Worm (Caenorhabditis elegans) whole organism, early embryonic: Measurements from ENCODE around the gene sre-28.

Experiments used
- B0310.2 ChIP-seq: sonication (generic microtip); optimal IDR thresholded peaks from 2 replicates; lab custom pipeline; 2016; ENCODE audit warnings: mild to moderate bottlenecking, missing genetic modification characterization, missing compliant biosample characterization
- aly-1 ChIP-seq: sonication (generic microtip); optimal IDR thresholded peaks from 2 replicates; lab custom pipeline; 2016; ENCODE audit warnings: missing genetic modification characterization, missing compliant biosample characterization
- ama-1 ChIP-seq: fragments of 150-350 bp; optimal IDR thresholded peaks from 2 replicates; lab custom pipeline; 2014
- ceh-13 ChIP-seq: fragments of 200-800 bp; sonication (Bioruptor generic); optimal IDR thresholded peaks from 2 replicates; lab custom pipeline; 2018; ENCODE audit warnings: mild to moderate bottlenecking, missing genetic modification characterization, missing compliant biosample characterization
- ceh-36 ChIP-seq: sonication (generic microtip); optimal IDR thresholded peaks from 2 replicates; lab custom pipeline; 2016; ENCODE audit warnings: missing genetic modification characterization, inconsistent platforms, missing compliant biosample characterization
- flt-1 ChIP-seq: fragments of 200-800 bp; sonication (Bioruptor generic); IDR thresholded peaks from 2 replicates; pipeline ENCODE4 v1.3.6; 2022; ENCODE audit warnings: missing genetic modification characterization, missing compliant biosample characterization
- hmg-4 ChIP-seq: fragments of 200-800 bp; sonication (Bioruptor generic); optimal IDR thresholded peaks from 2 replicates; lab custom pipeline; 2018; ENCODE audit warnings: mild to moderate bottlenecking, missing genetic modification characterization, missing compliant biosample characterization
- scrt-1 ChIP-seq: fragments of 200-800 bp; sonication (Bioruptor generic); IDR thresholded peaks from 2 replicates; pipeline ENCODE4 v1.3.6; 2022; ENCODE audit warnings: missing genetic modification characterization, missing compliant biosample characterization
- sea-1 ChIP-seq: fragments of 200-800 bp; sonication (Bioruptor generic); conservative IDR thresholded peaks from 2 replicates; pipeline ENCODE4 v1.3.6; 2022; ENCODE audit warnings: missing genetic modification characterization, missing compliant biosample characterization
- tbx-11 ChIP-seq: fragments of 200-800 bp; sonication (Bioruptor generic); IDR thresholded peaks from 2 replicates; pipeline ENCODE4 v1.3.6; 2022; ENCODE audit warnings: missing genetic modification characterization, missing compliant biosample characterization
- tbx-37 ChIP-seq: fragments of 200-800 bp; sonication (Bioruptor generic); conservative IDR thresholded peaks from 2 replicates; pipeline ENCODE4 v1.3.6; 2022; ENCODE audit warnings: missing genetic modification reagents, missing genetic modification characterization, missing compliant biosample characterization
- tra-4 ChIP-seq: sonication (generic microtip); optimal IDR thresholded peaks from 2 replicates; lab custom pipeline; 2017; ENCODE audit warnings: missing genetic modification characterization, missing compliant biosample characterization

DNA sequence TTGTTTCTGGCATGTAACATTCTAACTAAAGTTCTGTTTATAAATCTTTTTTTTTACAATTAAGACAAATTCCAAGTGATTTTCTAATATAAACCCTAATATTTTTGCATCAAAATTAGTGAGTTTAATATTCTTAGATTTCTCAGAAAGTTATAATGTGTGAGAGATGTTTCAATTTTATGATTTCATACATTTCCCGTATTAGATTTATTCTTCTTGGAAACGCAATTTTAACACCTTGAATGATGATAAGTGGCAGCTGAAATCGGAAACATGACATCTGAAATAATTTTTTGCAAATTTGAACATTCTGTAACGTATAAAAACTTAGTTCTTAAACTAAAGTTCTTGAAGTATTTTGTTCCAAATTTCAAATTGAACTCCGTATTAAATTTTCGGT lies 43.1 kb upstream of the sre-28 start:
- TF ChIP-seq scrt-1 (GFP tag; lab: Robert Waterston, UW) = no peak
- no peak for TF ChIP-seq tbx-11 (GFP tag; lab: Robert Waterston, UW)
- no peak for TF ChIP-seq tbx-37 (GFP tag; lab: Robert Waterston, UW)
- no peak for TF ChIP-seq sea-1 (GFP tag; lab: Robert Waterston, UW)
- TF ChIP-seq tra-4 = no peak
- TF ChIP-seq ceh-13 (GFP tag; lab: Kevin White, UChicago) = no peak
- no peak for TF ChIP-seq aly-1 (tag; lab: Kevin White, UChicago)
- TF ChIP-seq ama-1 (lab: Kevin White, UChicago) = no peak
- TF ChIP-seq flt-1 = no peak
- no peak for TF ChIP-seq hmg-4 (GFP tag; lab: Kevin White, UChicago)
- TF ChIP-seq ceh-36 (tag; lab: Kevin White, UChicago) = no peak
- no peak for TF ChIP-seq B0310.2
